Fruit fly (Drosophila melanogaster) whole organism, embryonic: ENCODE measurements around the gene Sar1.

Source experiments
- Bgb ChIP-seq: fragments of 200-800 bp; sonication (Bioruptor generic); IDR thresholded peaks from 2 replicates; pipeline ENCODE4 v1.3.6; 2022; ENCODE audit warnings: missing biosample characterization, missing genetic modification characterization; ENCODE audit not compliant: partially characterized antibody
- Blimp-1 ChIP-seq: fragments of 200-800 bp; sonication (Bioruptor generic); optimal IDR thresholded peaks from 3 replicates; lab custom pipeline; 2018; ENCODE audit warnings: missing biosample characterization, missing genetic modification characterization, mild to moderate bottlenecking, moderate library complexity, missing genetic modification reagents
- CG10209 ChIP-seq: fragments of 200-800 bp; sonication (Bioruptor generic); optimal IDR thresholded peaks from 3 replicates; lab custom pipeline; 2017; ENCODE audit warnings: missing biosample characterization, mild to moderate bottlenecking, missing genetic modification characterization, missing genetic modification reagents
- CG11398 ChIP-seq: fragments of 200-800 bp; sonication (Bioruptor generic); optimal IDR thresholded peaks from 2 replicates; lab custom pipeline; 2016; ENCODE audit warnings: missing biosample characterization, missing genetic modification characterization
- CG12104 ChIP-seq: fragments of 200-800 bp; sonication (Bioruptor generic); optimal IDR thresholded peaks from 3 replicates; lab custom pipeline; 2016; ENCODE audit warnings: missing biosample characterization, missing genetic modification characterization
- CG13123 ChIP-seq: fragments of 200-800 bp; sonication (Bioruptor generic); optimal IDR thresholded peaks from 2 replicates; lab custom pipeline; 2016; ENCODE audit warnings: missing biosample characterization, missing genetic modification characterization
- CG18262 ChIP-seq: fragments of 200-800 bp; optimal IDR thresholded peaks from 3 replicates; lab custom pipeline; 2019; ENCODE audit warnings: missing biosample characterization, mild to moderate bottlenecking, missing genetic modification characterization, moderate library complexity
- CG18599 ChIP-seq: fragments of 200-800 bp; sonication (Bioruptor generic); optimal IDR thresholded peaks from 3 replicates; lab custom pipeline; 2017; ENCODE audit warnings: missing biosample characterization, missing genetic modification characterization, mild to moderate bottlenecking, moderate library complexity, missing genetic modification reagents
- CG2889 ChIP-seq: fragments of 200-800 bp; sonication (Bioruptor generic); IDR thresholded peaks from 3 replicates; pipeline ENCODE4 v1.3.6; 2022; ENCODE audit warnings: missing biosample characterization, missing genetic modification characterization
- CG3065 ChIP-seq: fragments of 200-800 bp; sonication (Bioruptor generic); optimal IDR thresholded peaks from 2 replicates; lab custom pipeline; 2016; ENCODE audit warnings: missing biosample characterization, missing genetic modification characterization
- CG4328 ChIP-seq: fragments of 200-800 bp; sonication (Bioruptor generic); optimal IDR thresholded peaks from 3 replicates; lab custom pipeline; 2017; ENCODE audit warnings: missing biosample characterization, missing genetic modification reagents, missing genetic modification characterization
- CG5953 ChIP-seq: fragments of 200-800 bp; sonication (Bioruptor generic); IDR thresholded peaks from 2 replicates; pipeline ENCODE4 v1.3.6; 2022; ENCODE audit warnings: missing biosample characterization, missing genetic modification characterization
- CG6272 ChIP-seq: fragments of 200-800 bp; sonication (Bioruptor generic); IDR thresholded peaks from 2 replicates; pipeline ENCODE4 v1.3.6; 2022; ENCODE audit warnings: missing biosample characterization, missing genetic modification characterization
- CG6654 ChIP-seq: fragments of 200-800 bp; sonication (Bioruptor generic); optimal IDR thresholded peaks from 2 replicates; lab custom pipeline; 2017; ENCODE audit warnings: missing biosample characterization, mild to moderate bottlenecking, missing genetic modification characterization
- CG8281 ChIP-seq: fragments of 200-800 bp; sonication (Bioruptor generic); optimal IDR thresholded peaks from 2 replicates; lab custom pipeline; 2018; ENCODE audit warnings: missing biosample characterization, mild to moderate bottlenecking, missing genetic modification characterization, moderate library complexity
- CG8924 ChIP-seq: fragments of 200-800 bp; optimal IDR thresholded peaks from 3 replicates; lab custom pipeline; 2019; ENCODE audit warnings: missing biosample characterization, mild to moderate bottlenecking, missing genetic modification characterization, moderate library complexity
- CG8944 ChIP-seq: fragments of 200-800 bp; sonication (Bioruptor generic); optimal IDR thresholded peaks from 3 replicates; lab custom pipeline; 2016; ENCODE audit warnings: missing biosample characterization, missing genetic modification characterization
- CG9727 ChIP-seq: fragments of 200-800 bp; sonication (Bioruptor generic); optimal IDR thresholded peaks from 3 replicates; lab custom pipeline; 2017; ENCODE audit warnings: missing biosample characterization, mild to moderate bottlenecking, missing genetic modification characterization
- Dbx ChIP-seq: fragments of 200-800 bp; sonication (Bioruptor generic); IDR thresholded peaks from 3 replicates; pipeline ENCODE4 v1.3.6; 2022; ENCODE audit warnings: missing biosample characterization, missing genetic modification characterization
- Dek ChIP-seq: fragments of 200-800 bp; sonication (Bioruptor generic); optimal IDR thresholded peaks from 3 replicates; lab custom pipeline; 2019; ENCODE audit warnings: missing biosample characterization, mild to moderate bottlenecking, missing genetic modification characterization, moderate library complexity
- Dref ChIP-seq: fragments of 200-800 bp; sonication (Bioruptor generic); IDR thresholded peaks from 2 replicates; pipeline ENCODE4 v1.3.6; 2022; ENCODE audit warnings: missing biosample characterization, missing genetic modification characterization
- Eip74EF ChIP-seq, 2 experiments: fragments of 200-800 bp in 1 of 2; fragments of >200 bp in 1 of 2; sonication (Bioruptor generic) in 1 of 2; optimal IDR thresholded peaks; 2 replicates each; lab custom pipeline; 2017 to 2019; ENCODE audit warnings: missing biosample characterization in 2 of 2, missing genetic modification characterization in 2 of 2, mild to moderate bottlenecking in 1 of 2, moderate library complexity in 1 of 2
- Ets97D ChIP-seq: fragments of 200-800 bp; sonication (Bioruptor generic); optimal IDR thresholded peaks from 3 replicates; lab custom pipeline; 2016; ENCODE audit warnings: missing biosample characterization, missing genetic modification characterization
- Gug ChIP-seq: fragments of 200-800 bp; sonication (Bioruptor generic); IDR thresholded peaks from 4 replicates; pipeline ENCODE4 v1.3.6; 2022; ENCODE audit warnings: missing biosample characterization, missing genetic modification characterization
- HLH3B ChIP-seq: fragments of 200-800 bp; sonication (Bioruptor generic); IDR thresholded peaks from 2 replicates; pipeline ENCODE4 v1.3.6; 2022; ENCODE audit warnings: missing biosample characterization, missing genetic modification characterization
- HLH4C ChIP-seq: fragments of 200-800 bp; sonication (Bioruptor generic); IDR thresholded peaks from 3 replicates; pipeline ENCODE4 v1.3.6; 2022; ENCODE audit warnings: missing biosample characterization, missing genetic modification characterization; ENCODE audit not compliant: partially characterized antibody
- HLHmδ ChIP-seq: fragments of 200-800 bp; sonication (Bioruptor generic); optimal IDR thresholded peaks from 2 replicates; lab custom pipeline; 2018; ENCODE audit warnings: missing biosample characterization, mild to moderate bottlenecking, missing genetic modification characterization, moderate library complexity
- HmgZ ChIP-seq: fragments of 200-800 bp; sonication (Bioruptor generic); optimal IDR thresholded peaks from 2 replicates; lab custom pipeline; 2018; ENCODE audit warnings: missing biosample characterization, mild to moderate bottlenecking, missing genetic modification characterization
- Oaz ChIP-seq: fragments of 200-800 bp; sonication (Bioruptor generic); IDR thresholded peaks from 2 replicates; pipeline ENCODE4 v1.3.6; 2022; ENCODE audit warnings: missing biosample characterization, missing genetic modification characterization
- Opbp ChIP-seq: fragments of 200-800 bp; sonication (Bioruptor generic); IDR thresholded peaks from 3 replicates; pipeline ENCODE4 v1.3.6; 2022; ENCODE audit warnings: missing biosample characterization, missing genetic modification characterization; ENCODE audit not compliant: partially characterized antibody
- Pdp1 ChIP-seq, 2 experiments: fragments of 200-800 bp; sonication (Bioruptor generic); optimal IDR thresholded peaks; 3 replicates each; lab custom pipeline; 2016; ENCODE audit warnings: missing biosample characterization in 2 of 2, missing genetic modification characterization in 2 of 2, mild to moderate bottlenecking in 1 of 2, moderate library complexity in 1 of 2
- Poxn ChIP-seq: fragments of 200-800 bp; sonication (Bioruptor generic); IDR thresholded peaks from 2 replicates; pipeline ENCODE4 v1.3.6; 2022; ENCODE audit warnings: missing biosample characterization, missing genetic modification characterization
- ash1 ChIP-seq: fragments of 200-800 bp; sonication (Bioruptor generic); optimal IDR thresholded peaks from 2 replicates; lab custom pipeline; 2018; ENCODE audit warnings: missing biosample characterization, mild to moderate bottlenecking, missing genetic modification characterization
- bowl ChIP-seq: fragments of 200-800 bp; sonication (Bioruptor generic); IDR thresholded peaks from 2 replicates; pipeline ENCODE4 v1.3.6; 2022; ENCODE audit warnings: missing biosample characterization, missing genetic modification characterization
- disco-r ChIP-seq: fragments of 200-800 bp; sonication (Bioruptor generic); optimal IDR thresholded peaks from 2 replicates; lab custom pipeline; 2016; ENCODE audit warnings: missing biosample characterization, missing genetic modification characterization
- eve ChIP-seq, 2 experiments: fragments of >200 bp; optimal IDR thresholded peaks; 2 replicates each; lab custom pipeline; 2017; ENCODE audit warnings: missing biosample characterization in 2 of 2, missing genetic modification characterization in 2 of 2
- ewg ChIP-seq: fragments of 200-800 bp; sonication (Bioruptor generic); optimal IDR thresholded peaks from 3 replicates; lab custom pipeline; 2017; ENCODE audit warnings: mild to moderate bottlenecking, missing biosample characterization, missing genetic modification reagents, missing genetic modification characterization
- ftz-f1 ChIP-seq: fragments of 200-800 bp; sonication (Bioruptor generic); optimal IDR thresholded peaks from 2 replicates; lab custom pipeline; 2016; ENCODE audit warnings: missing biosample characterization, missing genetic modification characterization
- gce ChIP-seq: fragments of 200-800 bp; sonication (Bioruptor generic); IDR thresholded peaks from 3 replicates; pipeline ENCODE4 v1.3.6; 2022; ENCODE audit warnings: missing biosample characterization, missing genetic modification characterization
- gt ChIP-seq: fragments of 200-800 bp; sonication (Bioruptor generic); IDR thresholded peaks from 2 replicates; pipeline ENCODE4 v1.3.6; 2022; ENCODE audit warnings: missing biosample characterization, missing genetic modification characterization
- jigr1 ChIP-seq: fragments of 200-800 bp; sonication (Bioruptor generic); IDR thresholded peaks from 3 replicates; pipeline ENCODE4 v1.3.6; 2022; ENCODE audit warnings: missing biosample characterization, missing genetic modification characterization
- kay ChIP-seq: fragments of 200-800 bp; sonication (Bioruptor generic); optimal IDR thresholded peaks from 2 replicates; lab custom pipeline; 2016; ENCODE audit warnings: missing biosample characterization, missing genetic modification characterization
- nerfin-1 ChIP-seq: fragments of 200-800 bp; sonication (Bioruptor generic); optimal IDR thresholded peaks from 3 replicates; lab custom pipeline; 2019; ENCODE audit warnings: missing biosample characterization, mild to moderate bottlenecking, missing genetic modification characterization, moderate library complexity
- pzg ChIP-seq: fragments of 200-800 bp; sonication (Bioruptor generic); optimal IDR thresholded peaks from 3 replicates; lab custom pipeline; 2018; ENCODE audit warnings: missing biosample characterization, mild to moderate bottlenecking, missing genetic modification characterization, moderate library complexity
- sob ChIP-seq: fragments of 200-800 bp; sonication (Bioruptor generic); IDR thresholded peaks from 2 replicates; pipeline ENCODE4 v1.3.6; 2022; ENCODE audit warnings: missing biosample characterization, missing genetic modification characterization
- wor ChIP-seq: fragments of 200-800 bp; sonication (Bioruptor generic); IDR thresholded peaks from 2 replicates; pipeline ENCODE4 v1.3.6; 2022; ENCODE audit warnings: missing biosample characterization, missing genetic modification characterization
- zen2 ChIP-seq: fragments of 200-800 bp; sonication (Bioruptor generic); IDR thresholded peaks from 3 replicates; pipeline ENCODE4 v1.3.6; 2022; ENCODE audit warnings: missing biosample characterization, missing genetic modification characterization; ENCODE audit not compliant: partially characterized antibody
- zfh1 ChIP-seq: fragments of 200-800 bp; sonication (Bioruptor generic); IDR thresholded peaks from 3 replicates; pipeline ENCODE4 v1.3.6; 2022; ENCODE audit warnings: missing biosample characterization, missing genetic modification characterization
- zfh2 ChIP-seq: fragments of 200-800 bp; sonication (Bioruptor generic); optimal IDR thresholded peaks from 2 replicates; lab custom pipeline; 2016; ENCODE audit warnings: missing biosample characterization, missing genetic modification characterization

Sar1 gene

dm6 chr3R:22362218-22362907 lies 5.9 kb downstream of the Sar1 start, which contains the start of the genes JMJD6, CG7071 and Muted (continued):
- TF ChIP-seq eve (GFP tag; optimal IDR thresholded peaks at IDR 0.05; lab: Kevin White, UChicago) (no peak), gt (peak; percentile 73), zen2 (peak; percentile 55; the same call in 1 of the 3 replicates), CG8944 (peak; percentile 85), bowl (GFP tag; lab: Robert Waterston, UW) (peak; percentile 67; the same call in 1 of the 2 replicates), CG3065 (GFP tag; lab: Kevin White, UChicago) (peak; percentile 78), Gug (peak; percentile 87), CG8924 (tag; lab: Kevin White, UChicago) (peak; percentile 82), HLHmδ (GFP tag; lab: Kevin White, UChicago) (no peak), gce (GFP tag; lab: Robert Waterston, UW) (peak; percentile 82; the same call in 2 of the 3 replicates), CG12104 (GFP tag; lab: Kevin White, UChicago) (peak; percentile 91), Dek (tag; lab: Kevin White, UChicago) (peak; percentile 91), Pdp1 (GFP tag; optimal IDR thresholded peaks at IDR 0.05; lab: Kevin White, UChicago) (peak; percentile 81 to 91), Opbp (peak; percentile 60; the same call in 1 of the 3 replicates), Bgb (GFP tag; lab: Robert Waterston, UW) (peak; percentile 68), Eip74EF (GFP tag; optimal IDR thresholded peaks at IDR 0.05; lab: Kevin White, UChicago) (peak in 1 of 2 experiments; percentile 62), sob (GFP tag; lab: Robert Waterston, UW) (peak; percentile 96), HLH4C (GFP tag; lab: Robert Waterston, UW) (peak; percentile 68), Blimp-1 (peak; percentile 87), CG10209 (peak; percentile 90), kay (GFP tag; lab: Kevin White, UChicago) (peak; percentile 75), CG5953 (GFP tag; lab: Robert Waterston, UW) (peak; percentile 80), nerfin-1 (tag; lab: Kevin White, UChicago) (peak; percentile 88), ash1 (GFP tag; lab: Kevin White, UChicago) (peak; percentile 44), HmgZ (peak; percentile 93), ewg (GFP tag; lab: Kevin White, UChicago) (peak; percentile 80), Oaz (peak; percentile 88), CG6272 (GFP tag; lab: Robert Waterston, UW) (peak; percentile 89), disco-r (peak; percentile 76), CG6654 (GFP tag; lab: Kevin White, UChicago) (peak; percentile 64), jigr1 (GFP tag; lab: Robert Waterston, UW) (peak; percentile 79), CG4328 (GFP tag; lab: Kevin White, UChicago) (peak; percentile 93), CG2889 (GFP tag; lab: Robert Waterston, UW) (peak; percentile 90), Poxn (GFP tag; lab: Robert Waterston, UW) (peak; percentile 76), HLH3B (GFP tag; lab: Robert Waterston, UW) (peak; percentile 92), CG18262 (tag; lab: Kevin White, UChicago) (peak; percentile 76), CG13123 (peak; percentile 89), CG9727 (peak; percentile 89), CG8281 (peak; percentile 63), wor (GFP tag; lab: Robert Waterston, UW) (peak; percentile 77; the same call in 1 of the 2 replicates), CG18599 (GFP tag; lab: Kevin White, UChicago) (peak; percentile 95), CG11398 (peak; percentile 78), zfh1 (peak; percentile 95), zfh2 (GFP tag; lab: Kevin White, UChicago) (peak; percentile 95), Ets97D (GFP tag; lab: Kevin White, UChicago) (peak; percentile 87), ftz-f1 (peak; percentile 74), Dbx (GFP tag; lab: Robert Waterston, UW) (peak; percentile 91), Dref (GFP tag; lab: Robert Waterston, UW) (peak; percentile 43), pzg (GFP tag; lab: Kevin White, UChicago) (peak; percentile 79)
